Worm (Caenorhabditis elegans) whole organism, L2 larva: Measurements from ENCODE around the gene gst-31.

Experiments
- R02D3.7 ChIP-seq: fragments of 150-350 bp; optimal IDR thresholded peaks from 2 replicates; lab custom pipeline; 2014; ENCODE audit warnings: missing biosample characterization, missing genetic modification characterization
- egl-27 ChIP-seq: sonication (generic microtip); optimal IDR thresholded peaks from 3 replicates; lab custom pipeline; 2017; ENCODE audit warnings: missing biosample characterization, missing genetic modification reagents, missing genetic modification characterization
- lin-11 ChIP-seq: fragments of 150-350 bp; sonication (generic microtip); optimal IDR thresholded peaks from 2 replicates; lab custom pipeline; 2014; ENCODE audit warnings: missing biosample characterization, missing genetic modification characterization, inconsistent platforms, mixed read lengths
- lin-39 ChIP-seq: fragments of 150-350 bp; optimal IDR thresholded peaks from 2 replicates; lab custom pipeline; 2014; ENCODE audit warnings: missing biosample characterization, missing genetic modification reagents, missing genetic modification characterization
- nhr-12 ChIP-seq: fragments of 150-350 bp; optimal IDR thresholded peaks from 2 replicates; lab custom pipeline; 2014; ENCODE audit warnings: missing biosample characterization, missing genetic modification characterization
- nhr-25 ChIP-seq: fragments of 150-350 bp; sonication (generic microtip); optimal IDR thresholded peaks from 3 replicates; lab custom pipeline; 2014; ENCODE audit warnings: missing biosample characterization, missing genetic modification characterization
- unc-55 ChIP-seq: fragments of 150-350 bp; sonication (generic microtip); optimal IDR thresholded peaks from 3 replicates; lab custom pipeline; 2014; ENCODE audit warnings: missing biosample characterization, missing genetic modification reagents, missing genetic modification characterization
- zag-1 ChIP-seq: fragments of 150-350 bp; optimal IDR thresholded peaks from 2 replicates; lab custom pipeline; 2014; ENCODE audit warnings: missing biosample characterization, missing genetic modification characterization

DNA sequence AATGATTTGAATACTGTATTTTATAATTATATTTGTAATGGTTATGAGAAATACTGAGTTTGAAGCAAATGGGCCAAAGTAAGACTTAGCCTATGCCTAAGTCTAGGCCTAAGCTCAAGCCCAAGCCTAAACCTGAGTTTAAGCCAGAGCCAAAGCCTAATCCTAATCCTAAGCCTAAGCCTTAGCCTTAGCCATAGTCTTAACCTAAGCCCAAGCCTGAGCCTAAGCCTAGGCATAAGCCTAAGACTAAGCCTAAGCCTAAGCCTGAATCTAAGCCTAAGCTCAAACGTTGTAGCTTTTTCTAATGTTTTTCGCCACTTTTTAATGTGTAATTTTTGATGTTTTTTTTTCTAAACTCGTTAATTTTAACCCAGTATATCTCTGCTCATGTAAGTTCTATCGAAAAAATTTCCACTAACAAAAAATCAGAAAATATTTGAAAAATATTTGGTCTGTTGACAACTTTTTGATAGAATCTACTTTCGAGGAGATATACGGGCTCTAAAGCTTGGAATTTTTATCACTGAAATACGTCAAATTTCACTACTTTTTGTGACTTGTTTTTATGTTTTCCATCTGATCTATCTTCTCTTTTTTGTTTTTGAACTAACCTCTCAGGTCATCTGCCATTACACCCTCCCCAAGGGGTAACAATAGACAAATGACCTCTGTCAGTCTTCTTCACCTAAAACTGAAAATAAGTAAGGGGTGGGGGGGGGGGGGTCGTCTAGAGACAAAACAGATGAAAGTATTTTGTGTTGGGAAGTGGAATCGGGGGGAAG, 29.5 kb upstream of the gst-31 start:
- TF ChIP-seq nhr-12 (tag; lab: Kevin White, UChicago) (no peak), lin-11 (tag; lab: Kevin White, UChicago) (no peak), zag-1 (tag; lab: Kevin White, UChicago) (no peak), egl-27 (tag; lab: Kevin White, UChicago) (no peak), unc-55 (GFP tag; lab: Kevin White, UChicago) (no peak), lin-39 (tag; lab: Kevin White, UChicago) (no peak), R02D3.7 (no peak), nhr-25 (tag; lab: Kevin White, UChicago) (peak; percentile 55)
